Worm (Caenorhabditis elegans) whole organism, young adult: Measurements from ENCODE around the gene ceh-31.

ENCODE experiments used
- B0019.2 ChIP-seq: fragments of 200-800 bp; sonication (Bioruptor generic); conservative IDR thresholded peaks from 2 replicates; pipeline ENCODE4 v1.3.6; 2022; ENCODE audit warnings: missing genetic modification reagents, missing genetic modification characterization, missing compliant biosample characterization
- B0336.3 ChIP-seq: fragments of 200-800 bp; sonication (Bioruptor generic); IDR thresholded peaks from 2 replicates; pipeline ENCODE4 v1.3.6; 2022; ENCODE audit warnings: missing genetic modification characterization, missing compliant biosample characterization
- F23B12.7 ChIP-seq: sonication (generic microtip); optimal IDR thresholded peaks from 2 replicates; lab custom pipeline; 2017; ENCODE audit warnings: missing genetic modification characterization, mild to moderate bottlenecking, missing compliant biosample characterization, antibody characterized with exemption, moderate library complexity; ENCODE audit not compliant: insufficient read depth
- F33H1.4 ChIP-seq: fragments of 200-800 bp; sonication (Bioruptor generic); IDR thresholded peaks from 2 replicates; pipeline ENCODE4 v1.3.6; 2022; ENCODE audit warnings: missing genetic modification reagents, missing genetic modification characterization, missing compliant biosample characterization
- F52B5.7 ChIP-seq: sonication (generic microtip); optimal IDR thresholded peaks from 2 replicates; lab custom pipeline; 2016; ENCODE audit warnings: mild to moderate bottlenecking, missing genetic modification characterization, missing compliant biosample characterization
- F55B11.4 ChIP-seq: sonication (generic microtip); optimal IDR thresholded peaks from 2 replicates; lab custom pipeline; 2016; ENCODE audit warnings: missing compliant biosample characterization, missing genetic modification characterization, borderline replicate concordance; ENCODE audit not compliant: insufficient read depth
- F57A8.1 ChIP-seq: fragments of 200-800 bp; sonication (Bioruptor generic); optimal IDR thresholded peaks from 2 replicates; lab custom pipeline; 2018; ENCODE audit warnings: mild to moderate bottlenecking, missing genetic modification characterization, moderate library complexity, missing compliant biosample characterization
- K11D2.4 ChIP-seq: fragments of 200-800 bp; sonication (Bioruptor generic); IDR thresholded peaks from 2 replicates; pipeline ENCODE4 v1.3.6; 2022; ENCODE audit warnings: missing genetic modification reagents, missing genetic modification characterization, missing compliant biosample characterization
- K12H6.12 ChIP-seq: fragments of 200-800 bp; sonication (Bioruptor generic); optimal IDR thresholded peaks from 2 replicates; lab custom pipeline; 2018; ENCODE audit warnings: mild to moderate bottlenecking, missing genetic modification characterization, missing compliant biosample characterization
- Y79H2A.3 ChIP-seq: fragments of 200-800 bp; sonication (Bioruptor generic); conservative IDR thresholded peaks from 2 replicates; pipeline ENCODE4 v1.3.6; 2022; ENCODE audit warnings: missing genetic modification reagents, missing genetic modification characterization, missing compliant biosample characterization
- Y95B8A.8 ChIP-seq: fragments of 200-800 bp; sonication (Bioruptor generic); IDR thresholded peaks from 2 replicates; pipeline ENCODE4 v1.3.6; 2022; ENCODE audit warnings: missing genetic modification reagents, missing genetic modification characterization, missing compliant biosample characterization
- aptf-2 ChIP-seq: fragments of 200-800 bp; sonication (Bioruptor generic); conservative IDR thresholded peaks from 2 replicates; pipeline ENCODE4 v1.3.6; 2022; ENCODE audit warnings: missing genetic modification reagents, missing genetic modification characterization, missing compliant biosample characterization
- aptf-3 ChIP-seq: fragments of 200-800 bp; sonication (Bioruptor generic); IDR thresholded peaks from 2 replicates; pipeline ENCODE4 v1.3.6; 2022; ENCODE audit warnings: missing genetic modification characterization, missing compliant biosample characterization
- attf-5 ChIP-seq: fragments of 200-800 bp; sonication (Bioruptor generic); optimal IDR thresholded peaks from 2 replicates; lab custom pipeline; 2018; ENCODE audit warnings: mild to moderate bottlenecking, missing genetic modification characterization, missing compliant biosample characterization
- attf-6 ChIP-seq: fragments of 200-800 bp; sonication (Bioruptor generic); IDR thresholded peaks from 2 replicates; pipeline ENCODE4 v1.3.6; 2022; ENCODE audit warnings: missing genetic modification reagents, missing genetic modification characterization, missing compliant biosample characterization
- cebp-1 ChIP-seq, 2 experiments: fragments of 200-800 bp in 1 of 2; sonication (Bioruptor generic) in 1 of 2; sonication (generic microtip) in 1 of 2; IDR thresholded peaks in 1 of 2; optimal IDR thresholded peaks in 1 of 2; 2 replicates each; pipeline versions ENCODE4 v1.3.6 to Lab custom; 2017 to 2022; ENCODE audit warnings: missing compliant biosample characterization in 2 of 2, missing genetic modification characterization in 2 of 2, mild to moderate bottlenecking in 1 of 2, missing genetic modification reagents in 1 of 2, moderate library complexity in 1 of 2
- ceh-27 ChIP-seq: fragments of 200-800 bp; sonication (Bioruptor generic); optimal IDR thresholded peaks from 2 replicates; lab custom pipeline; 2018; ENCODE audit warnings: mild to moderate bottlenecking, missing genetic modification characterization, moderate library complexity, missing compliant biosample characterization
- chd-7 ChIP-seq: sonication (generic microtip); optimal IDR thresholded peaks from 2 replicates; lab custom pipeline; 2016; ENCODE audit warnings: mild to moderate bottlenecking, missing genetic modification characterization, moderate library complexity, missing compliant biosample characterization
- dpff-1 ChIP-seq: sonication (generic microtip); optimal IDR thresholded peaks from 2 replicates; lab custom pipeline; 2017; ENCODE audit warnings: mild to moderate bottlenecking, missing genetic modification characterization, missing compliant biosample characterization
- efl-1 ChIP-seq: fragments of 150-350 bp; optimal IDR thresholded peaks from 2 replicates; lab custom pipeline; 2014; ENCODE audit warnings: missing biosample characterization, missing genetic modification reagents, missing genetic modification characterization
- ets-4 ChIP-seq: fragments of 200-800 bp; sonication (Bioruptor generic); optimal IDR thresholded peaks from 2 replicates; lab custom pipeline; 2018; ENCODE audit warnings: mild to moderate bottlenecking, missing genetic modification characterization, missing compliant biosample characterization
- hmg-1.2 ChIP-seq: fragments of 200-800 bp; sonication (Bioruptor generic); IDR thresholded peaks from 2 replicates; pipeline ENCODE4 v1.3.6; 2022; ENCODE audit warnings: missing genetic modification reagents, missing genetic modification characterization, missing compliant biosample characterization
- let-526 ChIP-seq: fragments of 200-800 bp; sonication (Bioruptor generic); IDR thresholded peaks from 2 replicates; pipeline ENCODE4 v1.3.6; 2022; ENCODE audit warnings: missing genetic modification reagents, missing genetic modification characterization, missing compliant biosample characterization
- let-607 ChIP-seq, 2 experiments: fragments of 200-800 bp in 1 of 2; sonication (Bioruptor generic) in 1 of 2; sonication (generic microtip) in 1 of 2; optimal IDR thresholded peaks; 2 replicates each; lab custom pipeline; 2016 to 2018; ENCODE audit warnings: mild to moderate bottlenecking in 2 of 2, missing compliant biosample characterization in 2 of 2, missing genetic modification characterization in 2 of 2, moderate library complexity in 2 of 2, missing genotype in 1 of 2
- lin-26 ChIP-seq: fragments of 200-800 bp; sonication (Bioruptor generic); IDR thresholded peaks from 2 replicates; pipeline ENCODE4 v1.3.6; 2022; ENCODE audit warnings: missing genetic modification reagents, missing genetic modification characterization, missing compliant biosample characterization
- lin-35 ChIP-seq, 3 experiments: fragments of 150-350 bp in 2 of 3; sonication (generic microtip) in 1 of 3; optimal IDR thresholded peaks; 2 replicates each; lab custom pipeline; 2014 to 2018; ENCODE audit warnings: missing biosample characterization in 3 of 3, missing genetic modification characterization in 3 of 3, missing genetic modification reagents in 3 of 3
- lin-40 ChIP-seq: sonication (generic microtip); optimal IDR thresholded peaks from 2 replicates; lab custom pipeline; 2016; ENCODE audit warnings: missing genetic modification characterization, mild to moderate bottlenecking, missing compliant biosample characterization, missing genotype, missing genetic modification reagents
- mcd-1 ChIP-seq: fragments of 200-800 bp; sonication (Bioruptor generic); IDR thresholded peaks from 2 replicates; pipeline ENCODE4 v1.3.6; 2022; ENCODE audit warnings: missing genetic modification reagents, missing genetic modification characterization, missing compliant biosample characterization
- mxl-1 ChIP-seq: sonication (generic microtip); optimal IDR thresholded peaks from 2 replicates; lab custom pipeline; 2016; ENCODE audit warnings: missing genetic modification characterization, missing compliant biosample characterization
- nfya-1 ChIP-seq: sonication (generic microtip); optimal IDR thresholded peaks from 2 replicates; lab custom pipeline; 2017; ENCODE audit warnings: antibody characterized with exemption, missing compliant biosample characterization, missing genetic modification characterization, borderline replicate concordance; ENCODE audit not compliant: insufficient read depth
- nfyb-1 ChIP-seq: fragments of 200-800 bp; sonication (Bioruptor generic); IDR thresholded peaks from 2 replicates; pipeline ENCODE4 v1.3.6; 2022; ENCODE audit warnings: missing genetic modification reagents, missing genetic modification characterization, missing compliant biosample characterization
- nhr-120 ChIP-seq: fragments of 200-800 bp; sonication (Bioruptor generic); IDR thresholded peaks from 2 replicates; pipeline ENCODE4 v1.3.6; 2022; ENCODE audit warnings: missing genetic modification characterization, missing compliant biosample characterization
- nhr-179 ChIP-seq: sonication (generic microtip); optimal IDR thresholded peaks from 2 replicates; lab custom pipeline; 2016; ENCODE audit warnings: mild to moderate bottlenecking, missing genetic modification characterization, missing compliant biosample characterization
- nhr-27 ChIP-seq: fragments of 200-800 bp; sonication (Bioruptor generic); optimal IDR thresholded peaks from 2 replicates; lab custom pipeline; 2018; ENCODE audit warnings: mild to moderate bottlenecking, missing genetic modification characterization, moderate library complexity, missing compliant biosample characterization
- nhr-90 ChIP-seq: sonication (generic microtip); optimal IDR thresholded peaks from 2 replicates; lab custom pipeline; 2016; ENCODE audit warnings: missing genotype, mild to moderate bottlenecking, missing genetic modification characterization, missing compliant biosample characterization
- pbrm-1 ChIP-seq: fragments of 200-800 bp; sonication (Bioruptor generic); IDR thresholded peaks from 2 replicates; pipeline ENCODE4 v1.3.6; 2022; ENCODE audit warnings: missing genetic modification reagents, missing genetic modification characterization, missing compliant biosample characterization
- rec-8 ChIP-seq, 2 experiments: sonication (generic microtip); optimal IDR thresholded peaks; 2 replicates each; lab custom pipeline; 2016; ENCODE audit warnings: mild to moderate bottlenecking in 2 of 2, missing genetic modification characterization in 2 of 2, missing genetic modification reagents in 2 of 2, missing genotype in 2 of 2, missing biosample characterization in 1 of 2, missing compliant biosample characterization in 1 of 2, moderate library complexity in 1 of 2
- repo-1 ChIP-seq: sonication (generic microtip); optimal IDR thresholded peaks from 2 replicates; lab custom pipeline; 2017; ENCODE audit warnings: mild to moderate bottlenecking, missing genetic modification characterization, missing compliant biosample characterization
- sea-2 ChIP-seq: fragments of 200-800 bp; sonication (Bioruptor generic); IDR thresholded peaks from 2 replicates; pipeline ENCODE4 v1.3.6; 2022; ENCODE audit warnings: missing genetic modification characterization, missing compliant biosample characterization
- snpc-4 ChIP-seq, 5 experiments: fragments of 150-350 bp in 1 of 5; sonication (generic microtip) in 4 of 5; optimal IDR thresholded peaks; 2 replicates each; lab custom pipeline; 2014 to 2018; ENCODE audit warnings: missing genetic modification characterization in 5 of 5, missing biosample characterization in 3 of 5, antibody characterized with exemption in 2 of 5, mild to moderate bottlenecking in 2 of 5, missing compliant biosample characterization in 2 of 5, missing genotype in 2 of 5, moderate library complexity in 2 of 5, missing genetic modification reagents in 1 of 5
- tbp1 ChIP-seq: fragments of 200-800 bp; sonication (Bioruptor generic); optimal IDR thresholded peaks from 2 replicates; lab custom pipeline; 2018; ENCODE audit warnings: mild to moderate bottlenecking, missing genetic modification characterization, missing compliant biosample characterization
- unc-130 ChIP-seq: sonication (generic microtip); optimal IDR thresholded peaks from 2 replicates; lab custom pipeline; 2016; ENCODE audit warnings: missing genetic modification reagents, missing genetic modification characterization, missing compliant biosample characterization
- unc-62 ChIP-seq: fragments of 150-350 bp; optimal IDR thresholded peaks from 2 replicates; lab custom pipeline; 2014; ENCODE audit warnings: missing biosample characterization, missing genetic modification reagents, missing genetic modification characterization
- ztf-25 ChIP-seq: fragments of 200-800 bp; sonication (Bioruptor generic); IDR thresholded peaks from 2 replicates; pipeline ENCODE4 v1.3.6; 2022; ENCODE audit warnings: missing genetic modification reagents, missing genetic modification characterization, missing compliant biosample characterization
- ztf-6 ChIP-seq: fragments of 200-800 bp; sonication (Bioruptor generic); IDR thresholded peaks from 2 replicates; pipeline ENCODE4 v1.3.6; 2022; ENCODE audit warnings: missing genetic modification reagents, missing genetic modification characterization, missing compliant biosample characterization

Gene ceh-31

DNA sequence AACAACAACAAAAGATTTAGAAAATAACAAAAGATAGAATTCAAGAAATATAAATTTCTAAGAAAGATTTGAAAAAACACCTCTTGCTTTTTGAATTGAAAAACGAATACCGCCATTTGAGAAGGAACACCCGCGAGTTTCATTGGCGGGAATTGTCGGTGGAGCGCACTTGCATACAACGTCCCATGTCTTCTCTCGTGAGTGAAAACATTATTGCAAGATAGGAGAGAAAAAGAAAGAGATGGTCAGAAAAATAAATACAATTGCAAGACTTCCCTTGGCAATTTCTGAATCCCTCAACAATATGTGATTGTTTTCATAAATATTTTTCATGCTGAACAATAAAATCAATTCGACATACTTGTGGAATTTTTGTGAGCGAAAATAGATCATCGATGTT lies 35.9 kb upstream of the ceh-31 start, which contains the start of gene K10B3.5 (continued):
- TF ChIP-seq dpff-1 (tag; lab: Kevin White, UChicago) (no peak), aptf-2 (GFP tag; lab: Robert Waterston, UW) (no peak), lin-40 (tag; lab: Kevin White, UChicago) (peak; percentile 48), nhr-27 (tag; lab: Kevin White, UChicago) (no peak), repo-1 (no peak), nhr-90 (no peak), nhr-120 (no peak), nhr-179 (tag; lab: Kevin White, UChicago) (no peak), ets-4 (GFP tag; lab: Kevin White, UChicago) (no peak), K12H6.12 (tag; lab: Kevin White, UChicago) (peak; percentile 21), Y95B8A.8 (GFP tag; lab: Robert Waterston, UW) (no peak), rec-8 (tag; optimal IDR thresholded peaks at IDR 0.05; lab: Kevin White, UChicago) (no peak), tbp1 (GFP tag; lab: Kevin White, UChicago) (no peak), F55B11.4 (tag; lab: Kevin White, UChicago) (no peak), unc-62 (GFP tag; lab: Kevin White, UChicago) (no peak), attf-5 (GFP tag; lab: Kevin White, UChicago) (peak; percentile 61)
- TF ChIP-seq, all 124 proteins: peak for 17

DNA sequence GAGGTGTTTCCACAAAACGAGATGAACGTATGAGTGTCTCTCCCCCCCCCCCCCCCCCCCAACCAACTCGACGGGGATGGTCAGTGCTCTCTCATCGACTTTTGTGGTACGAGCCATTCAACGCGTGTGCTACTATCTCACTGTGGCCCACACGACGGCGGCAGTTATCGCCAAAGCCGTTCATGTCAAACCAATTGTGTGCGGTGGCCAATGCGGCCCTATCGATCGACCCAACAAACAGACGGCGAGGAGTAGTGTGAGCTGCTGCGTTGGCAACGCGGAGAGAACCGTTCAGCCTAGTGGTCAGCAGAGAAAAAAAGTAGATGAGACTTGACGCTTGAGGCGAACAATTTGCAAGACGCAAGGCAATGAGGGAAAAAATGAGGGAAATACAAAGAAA lies 32.6 kb upstream of the ceh-31 start:
- TF ChIP-seq B0336.3: peak; percentile 33; the same call in 1 of the 2 replicates
- TF ChIP-seq let-526 (GFP tag; lab: Robert Waterston, UW): no peak
- TF ChIP-seq F57A8.1 (GFP tag; lab: Kevin White, UChicago): no peak
- no peak for TF ChIP-seq Y79H2A.3
- TF ChIP-seq nhr-179 (tag; lab: Kevin White, UChicago): no peak
- TF ChIP-seq lin-40 (tag; lab: Kevin White, UChicago): no peak
- no peak for TF ChIP-seq lin-26
- TF ChIP-seq sea-2 (GFP tag; lab: Robert Waterston, UW): no peak
- TF ChIP-seq lin-35 (GFP tag; optimal IDR thresholded peaks at IDR 0.05; lab: Kevin White, UChicago): no peak
- no peak for TF ChIP-seq unc-130
- no peak for TF ChIP-seq aptf-3
- TF ChIP-seq K11D2.4: no peak
- TF ChIP-seq efl-1 (GFP tag; lab: Kevin White, UChicago): no peak
- no peak for TF ChIP-seq chd-7 (tag; lab: Kevin White, UChicago)
- peak; percentile 33 to 39 for TF ChIP-seq let-607 (tag; optimal IDR thresholded peaks at IDR 0.05; lab: Kevin White, UChicago)
- TF ChIP-seq mcd-1 (GFP tag; lab: Robert Waterston, UW): peak; percentile 52; the same call in 1 of the 2 replicates
- TF ChIP-seq hmg-1.2 (GFP tag; lab: Robert Waterston, UW): peak; percentile 8; the same call in 1 of the 2 replicates
- no peak for TF ChIP-seq pbrm-1
- TF ChIP-seq mxl-1 (tag; lab: Kevin White, UChicago): no peak
- TF ChIP-seq ztf-25 (GFP tag; lab: Robert Waterston, UW): no peak
- TF ChIP-seq repo-1: no peak
- no peak for TF ChIP-seq attf-6 (GFP tag; lab: Robert Waterston, UW)
- TF ChIP-seq F33H1.4 (GFP tag; lab: Robert Waterston, UW): no peak
- no peak for TF ChIP-seq F23B12.7 (tag; lab: Kevin White, UChicago)
- no peak for TF ChIP-seq ztf-6
- TF ChIP-seq nhr-27 (tag; lab: Kevin White, UChicago): no peak
- peak; percentile 32 for TF ChIP-seq ceh-27 (GFP tag; lab: Kevin White, UChicago)
- peak; percentile 51; the same call in 1 of the 2 replicates for TF ChIP-seq nfyb-1
- no peak for TF ChIP-seq B0019.2 (GFP tag; lab: Robert Waterston, UW)
- no peak for TF ChIP-seq nfya-1 (tag; lab: Kevin White, UChicago)
- TF ChIP-seq cebp-1 (GFP tag; IDR thresholded peaks at IDR 0.05; lab: Robert Waterston, UW): no peak
- peak; percentile 12 for TF ChIP-seq cebp-1 (tag; optimal IDR thresholded peaks at IDR 0.05; lab: Kevin White, UChicago)
- TF ChIP-seq snpc-4 (GFP tag; optimal IDR thresholded peaks at IDR 0.05; lab: Kevin White, UChicago): no peak
- TF ChIP-seq snpc-4 (tag; optimal IDR thresholded peaks at IDR 0.05; lab: Kevin White, UChicago): no peak
- TF ChIP-seq F52B5.7 (tag; lab: Kevin White, UChicago): no peak
